Worm (Caenorhabditis elegans) whole organism, L1 larva: ENCODE measurements around the gene F28F8.7.

ENCODE experiments used
- aly-2 ChIP-seq: fragments of 150-350 bp; optimal IDR thresholded peaks from 2 replicates; lab custom pipeline; 2014; ENCODE audit warnings: missing biosample characterization, missing genetic modification characterization
- efl-1 ChIP-seq, 4 experiments: fragments of 150-350 bp; optimal IDR thresholded peaks in 3 of 4; peaks in 1 of 4; 1 replicate in 1 of 4; 2 replicates in 3 of 4; lab custom pipeline; 2014; ENCODE audit warnings: missing biosample characterization in 2 of 4, missing genetic modification characterization in 2 of 4, missing genetic modification reagents in 2 of 4
- efl-3 ChIP-seq: fragments of 200-800 bp; sonication (Bioruptor generic); optimal IDR thresholded peaks from 2 replicates; lab custom pipeline; 2018; ENCODE audit warnings: mild to moderate bottlenecking, missing genetic modification characterization, missing compliant biosample characterization
- fkh-10 ChIP-seq: sonication (generic microtip); optimal IDR thresholded peaks from 2 replicates; lab custom pipeline; 2017; ENCODE audit warnings: missing biosample characterization, missing genetic modification reagents, missing genetic modification characterization
- fos-1 ChIP-seq: fragments of 150-350 bp; optimal IDR thresholded peaks from 2 replicates; lab custom pipeline; 2014; ENCODE audit warnings: missing biosample characterization, missing genetic modification characterization
- lin-39 ChIP-seq: fragments of 150-350 bp; optimal IDR thresholded peaks from 2 replicates; lab custom pipeline; 2014; ENCODE audit warnings: missing biosample characterization, missing genetic modification reagents, missing genetic modification characterization
- mdl-1 ChIP-seq, 2 experiments: fragments of 150-350 bp; optimal IDR thresholded peaks; 2 replicates each; lab custom pipeline; 2014 to 2017; ENCODE audit warnings: missing biosample characterization in 2 of 2, missing genetic modification characterization in 2 of 2, inconsistent platforms in 1 of 2
- mep-1 ChIP-seq: fragments of 150-350 bp; optimal IDR thresholded peaks from 2 replicates; lab custom pipeline; 2014; ENCODE audit warnings: missing biosample characterization, missing genetic modification characterization
- nhr-20 ChIP-seq: sonication (generic microtip); optimal IDR thresholded peaks from 2 replicates; lab custom pipeline; 2016; ENCODE audit warnings: mild to moderate bottlenecking, missing genetic modification characterization, missing compliant biosample characterization
- unc-130 ChIP-seq: fragments of 150-350 bp; optimal IDR thresholded peaks from 2 replicates; lab custom pipeline; 2017; ENCODE audit warnings: missing biosample characterization, missing genetic modification characterization, inconsistent platforms
- ztf-11 ChIP-seq, 2 experiments: sonication (generic microtip); optimal IDR thresholded peaks; 2 replicates each; lab custom pipeline; 2016 to 2017; ENCODE audit warnings: missing genetic modification characterization in 2 of 2, missing biosample characterization in 1 of 2, missing compliant biosample characterization in 1 of 2

DNA sequence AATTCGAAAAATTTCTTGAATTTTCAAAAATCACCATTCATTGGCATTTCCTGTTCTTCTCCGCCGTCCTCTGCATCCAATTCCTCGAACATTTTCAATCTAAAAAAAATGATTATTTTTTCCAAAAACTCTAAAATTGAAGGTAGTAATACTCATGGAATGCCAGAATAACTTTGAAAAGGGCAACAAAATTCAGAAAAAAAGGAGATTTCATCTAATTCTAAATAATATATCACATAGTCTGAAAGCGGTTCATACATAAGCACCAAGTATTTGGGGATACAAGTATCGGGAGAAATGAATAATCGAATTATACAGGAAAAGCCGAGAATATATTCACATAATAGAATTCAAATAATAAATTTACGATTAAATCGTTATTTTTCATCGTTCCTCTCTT, 15.1 kb downstream of the F28F8.7 start, which contains the start of gene mdt-28:
- TF ChIP-seq mep-1 (tag; lab: Kevin White, UChicago) (no peak), efl-3 (GFP tag; lab: Kevin White, UChicago) (no peak), lin-39 (tag; lab: Kevin White, UChicago) (no peak), ztf-11 (tag; optimal IDR thresholded peaks at IDR 0.05; lab: Kevin White, UChicago) (no peak), fos-1 (no peak), nhr-20 (no peak), mdl-1 (tag; optimal IDR thresholded peaks at IDR 0.05; lab: Kevin White, UChicago) (no peak), fkh-10 (GFP tag; lab: Kevin White, UChicago) (no peak), aly-2 (tag; lab: Kevin White, UChicago) (no peak), unc-130 (no peak), efl-1 (optimal IDR thresholded peaks at IDR 0.05; lab: Kevin White, UChicago) (no peak), efl-1 (GFP tag; optimal IDR thresholded peaks at IDR 0.05 in 1 of 2; lab: Kevin White, UChicago) (no peak)
